Fruit fly (Drosophila melanogaster) whole organism, wandering third instar larva: ENCODE measurements around the gene Psf2.
A peak's percentile ranks its signal among the peaks of the same experiment; 100 is the strongest.

Experiments used
- Hr78 ChIP-seq: fragments of >200 bp; optimal IDR thresholded peaks from 2 replicates; lab custom pipeline; 2017; ENCODE audit warnings: missing biosample characterization, missing genetic modification characterization
- Jra ChIP-seq: sonication (Bioruptor generic); optimal IDR thresholded peaks from 2 replicates; lab custom pipeline; 2016; ENCODE audit warnings: missing biosample characterization, missing genetic modification characterization
- Myc ChIP-seq: fragments of >200 bp; optimal IDR thresholded peaks from 2 replicates; lab custom pipeline; 2017
- dmrt93B ChIP-seq: fragments of 200-800 bp; sonication (Bioruptor generic); optimal IDR thresholded peaks from 2 replicates; lab custom pipeline; 2018; ENCODE audit warnings: missing biosample characterization, mild to moderate bottlenecking, missing genetic modification characterization
- dsf ChIP-seq: sonication (Bioruptor generic); optimal IDR thresholded peaks from 2 replicates; lab custom pipeline; 2016; ENCODE audit warnings: missing biosample characterization, missing genetic modification characterization, borderline replicate concordance
- jim ChIP-seq: fragments of 175-275, 200-325 bp; sonication (Bioruptor generic); optimal IDR thresholded peaks from 2 replicates; lab custom pipeline; 2016; ENCODE audit warnings: missing biosample characterization, mild to moderate bottlenecking, missing genetic modification characterization
- psq ChIP-seq: fragments of 200-800 bp; sonication (Bioruptor generic); optimal IDR thresholded peaks from 3 replicates; lab custom pipeline; 2017; ENCODE audit warnings: missing biosample characterization, mild to moderate bottlenecking, missing genetic modification characterization, moderate library complexity
- usp ChIP-seq: fragments of >200 bp; optimal IDR thresholded peaks from 2 replicates; lab custom pipeline; 2017; ENCODE audit warnings: missing biosample characterization, missing genetic modification characterization

dm6 chr2L:4350683-4351324, 36.4 kb downstream of the Psf2 start:
- TF ChIP-seq Hr78: no peak
- no peak for TF ChIP-seq jim (GFP tag; lab: Kevin White, UChicago)
- peak; percentile 8 for TF ChIP-seq psq (GFP tag; lab: Kevin White, UChicago)
- no peak for TF ChIP-seq usp (GFP tag; lab: Kevin White, UChicago)
- peak; percentile 13 for TF ChIP-seq Jra (GFP tag; lab: Kevin White, UChicago)
- TF ChIP-seq Myc (lab: Kevin White, UChicago): no peak
- no peak for TF ChIP-seq dsf (GFP tag; lab: Kevin White, UChicago)
- TF ChIP-seq dmrt93B: no peak
